Fruit fly (Drosophila melanogaster): ENCODE measurements around the gene Sgs3.

Sgs3 gene

DNA sequence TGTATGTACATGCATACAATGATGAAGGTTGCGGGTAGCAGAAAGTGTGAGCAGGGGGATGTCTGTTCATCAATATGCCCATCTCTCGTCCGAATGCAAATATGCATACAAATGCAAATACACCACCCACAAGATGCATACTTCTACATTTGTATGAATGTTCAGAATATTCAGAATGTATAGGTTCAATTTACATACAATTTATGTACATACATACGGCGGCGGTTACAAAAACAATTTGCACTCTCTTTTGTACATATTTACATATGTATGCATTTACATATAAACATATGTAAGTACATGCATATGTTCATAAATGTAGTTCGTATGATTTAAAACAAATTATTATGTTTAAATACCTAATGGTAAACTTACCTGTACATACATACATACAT, 20.1 kb upstream of the Sgs3 start:
- no peak for TF ChIP-seq insv (GFP tag; optimal IDR thresholded peaks at IDR 0.05)
- no peak for TF ChIP-seq Poxn (GFP tag; IDR thresholded peaks at IDR 0.05)
- no peak for TF ChIP-seq MBD-R2 (GFP tag; IDR thresholded peaks at IDR 0.05)
- peak; percentile 8 for TF ChIP-seq cg (GFP tag; optimal IDR thresholded peaks at IDR 0.05)
- TF ChIP-seq MTF-1 (GFP tag; optimal IDR thresholded peaks at IDR 0.05; ENCODE audit: borderline replicate concordance): peak; percentile 3
- TF ChIP-seq lov (optimal IDR thresholded peaks at IDR 0.05): no peak
- 0 out of 3 replicates have a peak, but pooled peaks have one; percentile 5 for TF ChIP-seq lov (GFP tag; IDR thresholded peaks at IDR 0.05)
- TF ChIP-seq CG8765 (GFP tag; IDR thresholded peaks at IDR 0.05): no peak
- TF ChIP-seq slp2 (GFP tag; optimal IDR thresholded peaks at IDR 0.05): no peak
- no peak for TF ChIP-seq aop (GFP tag; IDR thresholded peaks at IDR 0.05)
- TF ChIP-seq tin (GFP tag; optimal IDR thresholded peaks at IDR 0.05): no peak
- TF ChIP-seq CG34422 (GFP tag; IDR thresholded peaks at IDR 0.05): no peak
- TF ChIP-seq CG10979 (tag; optimal IDR thresholded peaks at IDR 0.05): no peak
- TF ChIP-seq Hr78 (GFP tag; optimal IDR thresholded peaks at IDR 0.05): no peak
- peak; percentile 25 for TF ChIP-seq fd64A (GFP tag; optimal IDR thresholded peaks at IDR 0.05)
- TF ChIP-seq scrt (GFP tag; optimal IDR thresholded peaks at IDR 0.05): no peak
- TF ChIP-seq Xbp1 (GFP tag; optimal IDR thresholded peaks at IDR 0.05): no peak
- TF ChIP-seq CG10274 (GFP tag; optimal IDR thresholded peaks at IDR 0.05): no peak
- TF ChIP-seq ac (GFP tag; optimal IDR thresholded peaks at IDR 0.05): peak; percentile 12
- peak; percentile 5 for TF ChIP-seq kni (GFP tag; optimal IDR thresholded peaks at IDR 0.05)
- no peak for TF ChIP-seq CG14667 (GFP tag; IDR thresholded peaks at IDR 0.05)
- TF ChIP-seq CTCF (GFP tag; optimal IDR thresholded peaks at IDR 0.05): no peak
- TF ChIP-seq Hsf (GFP tag; optimal IDR thresholded peaks at IDR 0.05): no peak
- TF ChIP-seq peb (GFP tag; IDR thresholded peaks at IDR 0.05): no peak
- TF ChIP-seq CG2875 (GFP tag; optimal IDR thresholded peaks at IDR 0.05): peak; percentile 56
- TF ChIP-seq CG6272 (GFP tag; IDR thresholded peaks at IDR 0.05): no peak
- peak; percentile 51 for TF ChIP-seq ATbp (GFP tag; optimal IDR thresholded peaks at IDR 0.05)
- TF ChIP-seq tap (tag; optimal IDR thresholded peaks at IDR 0.05): peak; percentile 21
- no peak for TF ChIP-seq Dfd (GFP tag; optimal IDR thresholded peaks at IDR 0.05)
- peak in 1 of 2 experiments; percentile 13 for TF ChIP-seq chif (GFP tag; optimal IDR thresholded peaks at IDR 0.05)
- TF ChIP-seq hkb (optimal IDR thresholded peaks at IDR 0.05): no peak
- TF ChIP-seq hkb (GFP tag; IDR thresholded peaks at IDR 0.05): no peak
- no peak for TF ChIP-seq Mrtf (GFP tag; IDR thresholded peaks at IDR 0.05)
- TF ChIP-seq trem (tag; optimal IDR thresholded peaks at IDR 0.05): peak; percentile 3
- TF ChIP-seq dmrt99B (tag; optimal IDR thresholded peaks at IDR 0.05): no peak
- TF ChIP-seq sqz (GFP tag; optimal IDR thresholded peaks at IDR 0.05): peak; percentile 18
- no peak for TF ChIP-seq D (optimal IDR thresholded peaks at IDR 0.05)
- TF ChIP-seq D (GFP tag; optimal IDR thresholded peaks at IDR 0.05): peak; percentile 52
- TF ChIP-seq CG17385 (GFP tag; optimal IDR thresholded peaks at IDR 0.05): no peak
- TF ChIP-seq Hr3 (GFP tag; optimal IDR thresholded peaks at IDR 0.05): no peak
- TF ChIP-seq zen2 (GFP tag; IDR thresholded peaks at IDR 0.05; ENCODE audit: partially characterized antibody): no peak
- TF ChIP-seq PHDP (tag; optimal IDR thresholded peaks at IDR 0.05): no peak
- TF ChIP-seq Xrp1 (GFP tag; IDR thresholded peaks at IDR 0.05): peak; percentile 48
- TF ChIP-seq fd96Cb (tag; optimal IDR thresholded peaks at IDR 0.05): peak; percentile 13
- TF ChIP-seq emc (GFP tag; optimal IDR thresholded peaks at IDR 0.05): no peak
- peak; percentile 62 for TF ChIP-seq CG15601 (tag; optimal IDR thresholded peaks at IDR 0.05)
- no peak for TF ChIP-seq zf30C (GFP tag; optimal IDR thresholded peaks at IDR 0.05)
- peak; percentile 23 for TF ChIP-seq CG2202 (tag; optimal IDR thresholded peaks at IDR 0.05)
- TF ChIP-seq so (GFP tag; IDR thresholded peaks at IDR 0.05): 0 out of 3 replicates have a peak, but pooled peaks have one; percentile 36
- peak; percentile 30 for TF ChIP-seq CG3407 (GFP tag; optimal IDR thresholded peaks at IDR 0.05)
- no peak for TF ChIP-seq nom (GFP tag; optimal IDR thresholded peaks at IDR 0.05)
- TF ChIP-seq z (GFP tag; IDR thresholded peaks at IDR 0.05): 0 out of 3 replicates have a peak, but pooled peaks have one; percentile 3

All from whole organism, embryonic.